Worm (Caenorhabditis elegans): ENCODE results near the gene C56E6.4.
A peak's percentile ranks its signal among the peaks of the same experiment; 100 is the strongest.

ce11 chrII:6565077-6565476, 36.5 kb upstream of the C56E6.4 start, which contains the start of gene mpz-3:
- TF ChIP-seq ref-1 (GFP tag; conservative IDR thresholded peaks at IDR 0.05), result peak; percentile 61
- TF ChIP-seq flt-1 (GFP tag; IDR thresholded peaks at IDR 0.05), result peak; percentile 86
- peak; percentile 66 for TF ChIP-seq med-1 (GFP tag; optimal IDR thresholded peaks at IDR 0.05; ENCODE audit: insufficient read depth)

Data from whole organism, midembryonic.